Fruit fly (Drosophila melanogaster) whole organism, adult: ENCODE data around the gene Rdh.

Experiments
- CG12768 ChIP-seq: fragments of 200-800 bp; sonication (Bioruptor generic); optimal IDR thresholded peaks from 2 replicates; lab custom pipeline; 2017; ENCODE audit warnings: missing biosample characterization, missing genetic modification characterization, mild to moderate bottlenecking, moderate library complexity, missing genetic modification reagents
- CG5204 ChIP-seq: fragments of 200-800 bp; sonication (Bioruptor generic); optimal IDR thresholded peaks from 2 replicates; lab custom pipeline; 2016; ENCODE audit warnings: missing biosample characterization, missing genetic modification characterization
- Clk ChIP-seq: fragments of 200-800 bp; sonication (Bioruptor generic); optimal IDR thresholded peaks from 2 replicates; lab custom pipeline; 2017; ENCODE audit warnings: missing biosample characterization, missing genetic modification characterization
- Crg-1 ChIP-seq: fragments of 200-800 bp; sonication (Bioruptor generic); optimal IDR thresholded peaks from 2 replicates; lab custom pipeline; 2016; ENCODE audit warnings: missing biosample characterization, missing genetic modification characterization
- kay ChIP-seq: fragments of 200-800 bp; sonication (Bioruptor generic); peaks from one replicate; lab custom pipeline; 2016; ENCODE audit warnings: missing biosample characterization, missing genetic modification characterization, borderline replicate concordance

dm6 chr3L:3875004-3875403 is 49.8 kb downstream of the Rdh start:
- TF ChIP-seq Clk (GFP tag; lab: Kevin White, UChicago) (no peak), kay (no peak), CG5204 (GFP tag; lab: Kevin White, UChicago) (no peak), Crg-1 (GFP tag; lab: Kevin White, UChicago) (no peak), CG12768 (no peak)
